Fruit fly (Drosophila melanogaster): ENCODE data around the gene CG7567.

Gene CG7567

dm6 chr3R:29566997-29567670 is 20.8 kb downstream of the CG7567 start (continued):
- TF ChIP-seq CG2120 (GFP tag; optimal IDR thresholded peaks at IDR 0.05), result peak; percentile 34
- no peak for TF ChIP-seq sr (GFP tag; IDR thresholded peaks at IDR 0.05)
- no peak for TF ChIP-seq Hey (tag; optimal IDR thresholded peaks at IDR 0.05)
- peak; percentile 80 for TF ChIP-seq gem (tag; optimal IDR thresholded peaks at IDR 0.05)
- no peak for TF ChIP-seq BEAF-32 (GFP tag; optimal IDR thresholded peaks at IDR 0.05)
- peak; percentile 6 for TF ChIP-seq CG31388 (GFP tag; optimal IDR thresholded peaks at IDR 0.05)
- TF ChIP-seq stwl (tag; optimal IDR thresholded peaks at IDR 0.05), result peak; percentile 77
- TF ChIP-seq CG10274 (GFP tag; optimal IDR thresholded peaks at IDR 0.05), result no peak
- TF ChIP-seq unpg (GFP tag; optimal IDR thresholded peaks at IDR 0.05), result peak; percentile 68
- no peak for TF ChIP-seq zen2 (GFP tag; IDR thresholded peaks at IDR 0.05; ENCODE audit: partially characterized antibody)
- TF ChIP-seq CG7963 (GFP tag; IDR thresholded peaks at IDR 0.05; ENCODE audit: partially characterized antibody), result no peak
- no peak for TF ChIP-seq tx (GFP tag; optimal IDR thresholded peaks at IDR 0.05)
- no peak for TF ChIP-seq Ravus (GFP tag; IDR thresholded peaks at IDR 0.05)
- 0 out of 3 replicates have a peak, but pooled peaks have one; percentile 36 for TF ChIP-seq CG2199 (GFP tag; IDR thresholded peaks at IDR 0.05)
- no peak for TF ChIP-seq Opbp (GFP tag; IDR thresholded peaks at IDR 0.05; ENCODE audit: partially characterized antibody)
- no peak for TF ChIP-seq Nf-YA (GFP tag; IDR thresholded peaks at IDR 0.05)
- TF ChIP-seq CG4854 (GFP tag; optimal IDR thresholded peaks at IDR 0.05), result peak; percentile 29
- no peak for TF ChIP-seq vnd (GFP tag; IDR thresholded peaks at IDR 0.05; ENCODE audit: partially characterized antibody)
- TF ChIP-seq unc-4 (GFP tag; IDR thresholded peaks at IDR 0.05; ENCODE audit: partially characterized antibody), result no peak
- TF ChIP-seq hth (optimal IDR thresholded peaks at IDR 0.05), result no peak
- peak; percentile 78 for TF ChIP-seq CG4820 (GFP tag; optimal IDR thresholded peaks at IDR 0.05)
- no peak for TF ChIP-seq CG15269 (tag; optimal IDR thresholded peaks at IDR 0.05)
- TF ChIP-seq slp2 (GFP tag; optimal IDR thresholded peaks at IDR 0.05), result peak; percentile 31
- TF ChIP-seq Atf3 (GFP tag; optimal IDR thresholded peaks at IDR 0.05), result peak; percentile 42
- TF ChIP-seq bsh (GFP tag; optimal IDR thresholded peaks at IDR 0.05), result peak in 1 of 2 experiments; percentile 77
- TF ChIP-seq TFAM (GFP tag; optimal IDR thresholded peaks at IDR 0.05), result no peak
- TF ChIP-seq chn (GFP tag; optimal IDR thresholded peaks at IDR 0.05), result peak; percentile 68
- TF ChIP-seq CG1647 (GFP tag; optimal IDR thresholded peaks at IDR 0.05), result peak; percentile 26
- peak; percentile 39 for TF ChIP-seq Max (GFP tag; optimal IDR thresholded peaks at IDR 0.05)
- TF ChIP-seq p53 (GFP tag; optimal IDR thresholded peaks at IDR 0.05), result no peak
- no peak for TF ChIP-seq ham (GFP tag; IDR thresholded peaks at IDR 0.05)
- peak; percentile 3 for TF ChIP-seq cwo (GFP tag; optimal IDR thresholded peaks at IDR 0.05)
- no peak for TF ChIP-seq HmgZ (tag; optimal IDR thresholded peaks at IDR 0.05)
- peak; percentile 54; the same call in 1 of the 2 replicates for TF ChIP-seq gt (GFP tag; IDR thresholded peaks at IDR 0.05)
- no peak for TF ChIP-seq CrebB (tag; optimal IDR thresholded peaks at IDR 0.05)
- TF ChIP-seq CG13894 (tag; optimal IDR thresholded peaks at IDR 0.05), result no peak
- TF ChIP-seq CG18619 (GFP tag; optimal IDR thresholded peaks at IDR 0.05), result peak; percentile 24
- no peak for TF ChIP-seq hkb (optimal IDR thresholded peaks at IDR 0.05)
- TF ChIP-seq hkb (GFP tag; IDR thresholded peaks at IDR 0.05), result peak; percentile 62; the same call in 1 of the 2 replicates
- peak; percentile 17 for TF ChIP-seq Dek (tag; optimal IDR thresholded peaks at IDR 0.05)
- peak; percentile 28; the same call in 1 of the 2 replicates for TF ChIP-seq CG9932 (GFP tag; IDR thresholded peaks at IDR 0.05)
- TF ChIP-seq CG2116 (GFP tag; optimal IDR thresholded peaks at IDR 0.05), result peak; percentile 24
- peak; percentile 46 for TF ChIP-seq Hr3 (GFP tag; optimal IDR thresholded peaks at IDR 0.05)
- peak; percentile 29 for TF ChIP-seq CG12659 (GFP tag; optimal IDR thresholded peaks at IDR 0.05)
- no peak for TF ChIP-seq pfk (GFP tag; optimal IDR thresholded peaks at IDR 0.05)
- peak; percentile 55 for TF ChIP-seq CG3407 (GFP tag; optimal IDR thresholded peaks at IDR 0.05)
- no peak for TF ChIP-seq sc (optimal IDR thresholded peaks at IDR 0.05)
- TF ChIP-seq sc (GFP tag; optimal IDR thresholded peaks at IDR 0.05), result peak; percentile 38
- TF ChIP-seq Side (GFP tag; optimal IDR thresholded peaks at IDR 0.05), result peak; percentile 5
- peak; percentile 57 for TF ChIP-seq CG12219 (GFP tag; optimal IDR thresholded peaks at IDR 0.05)
